Worm (Caenorhabditis elegans): ENCODE measurements around the gene R05D3.12.

DNA sequence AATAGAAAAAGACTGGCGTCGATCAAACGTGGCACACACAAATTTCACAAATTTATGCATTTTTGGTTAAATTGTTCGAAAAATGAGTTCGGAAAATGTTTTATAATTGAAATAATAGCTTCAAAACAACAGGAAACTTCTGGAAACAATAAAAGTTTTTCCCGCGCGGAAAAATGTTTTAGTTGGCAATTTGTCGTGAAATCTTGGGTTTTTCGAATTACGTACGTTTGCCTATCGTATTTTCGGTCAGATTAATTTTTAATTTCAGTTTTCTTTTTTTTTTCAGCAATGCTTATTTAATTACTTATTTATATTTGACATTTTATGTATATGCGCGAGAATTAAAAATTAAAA is 25.3 kb upstream of the R05D3.12 start:
- TF ChIP-seq F26F4.8 (GFP tag; conservative IDR thresholded peaks at IDR 0.05) = no peak
- no peak for TF ChIP-seq mep-1 (tag; optimal IDR thresholded peaks at IDR 0.05)
- no peak for TF ChIP-seq unc-39 (tag; optimal IDR thresholded peaks at IDR 0.05)
- TF ChIP-seq dve-1 (tag; optimal IDR thresholded peaks at IDR 0.05; ENCODE audit: insufficient read depth) = no peak
- TF ChIP-seq mdl-1 (tag; optimal IDR thresholded peaks at IDR 0.05) = no peak
- no peak for TF ChIP-seq nhr-11 (tag; optimal IDR thresholded peaks at IDR 0.05)
- no peak for TF ChIP-seq skn-1 (tag; optimal IDR thresholded peaks at IDR 0.05)
